Fruit fly (Drosophila melanogaster): ENCODE data around the gene ct.

DNA sequence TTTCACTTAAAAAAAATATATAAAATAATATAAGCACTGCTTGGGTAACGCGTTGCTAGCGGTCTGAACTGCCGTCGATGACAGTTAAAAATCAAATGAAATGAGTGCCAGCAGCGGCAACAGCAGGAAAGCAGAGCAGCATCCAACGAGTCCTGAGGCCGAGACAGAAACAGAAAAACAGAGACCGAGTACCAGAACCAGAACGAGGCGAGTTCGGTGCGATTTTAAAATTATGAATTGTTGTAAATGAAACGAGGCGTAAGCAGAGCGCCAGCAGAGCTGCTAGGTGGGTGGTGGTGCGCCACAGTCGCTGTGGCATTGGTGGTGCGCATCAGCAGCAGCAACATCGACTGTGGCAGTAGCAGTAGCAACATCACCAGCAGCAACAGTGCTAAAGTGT, 109.6 kb downstream of the ct start, which contains the start of gene CG15478:
- TF ChIP-seq CG7045 (GFP tag; optimal IDR thresholded peaks at IDR 0.05) (no peak), Clk (GFP tag; optimal IDR thresholded peaks at IDR 0.05) (no peak), Hr96 (GFP tag; optimal IDR thresholded peaks at IDR 0.05) (no peak), pad (GFP tag; optimal IDR thresholded peaks at IDR 0.05) (no peak), tj (GFP tag; optimal IDR thresholded peaks at IDR 0.05) (no peak), kay (GFP tag; ENCODE audit: borderline replicate concordance) (no peak), Mnt (GFP tag; optimal IDR thresholded peaks at IDR 0.05) (no peak), Crg-1 (GFP tag; optimal IDR thresholded peaks at IDR 0.05) (no peak), toe (GFP tag; optimal IDR thresholded peaks at IDR 0.05) (no peak), CG5204 (GFP tag; optimal IDR thresholded peaks at IDR 0.05) (no peak)

Data from whole organism, adult.